Fruit fly (Drosophila melanogaster) whole organism, embryonic: ENCODE data around the gene Syx4.

ENCODE experiments used
- Abd-B ChIP-seq: fragments of 200-800 bp; sonication (Bioruptor generic); optimal IDR thresholded peaks from 2 replicates; lab custom pipeline; 2018; ENCODE audit warnings: missing biosample characterization, mild to moderate bottlenecking, missing genetic modification characterization, moderate library complexity
- Adf1 ChIP-seq: fragments of 200-800 bp; sonication (Bioruptor generic); IDR thresholded peaks from 2 replicates; pipeline ENCODE4 v1.3.6; 2022; ENCODE audit warnings: missing biosample characterization, missing genetic modification characterization
- Atf-2 ChIP-seq: fragments of 200-800 bp; sonication (Bioruptor generic); optimal IDR thresholded peaks from 2 replicates; lab custom pipeline; 2016; ENCODE audit warnings: missing biosample characterization, missing genetic modification characterization
- CG10543 ChIP-seq: fragments of 200-800 bp; sonication (Bioruptor generic); optimal IDR thresholded peaks from 3 replicates; lab custom pipeline; 2017; ENCODE audit warnings: missing biosample characterization, mild to moderate bottlenecking, missing genetic modification characterization, moderate library complexity
- CG11085 ChIP-seq: fragments of 200-800 bp; sonication (Bioruptor generic); IDR thresholded peaks from 2 replicates; pipeline ENCODE4 v1.3.6; 2022; ENCODE audit warnings: missing biosample characterization, missing genetic modification characterization
- CG11247 ChIP-seq: fragments of 200-800 bp; sonication (Bioruptor generic); IDR thresholded peaks from 2 replicates; pipeline ENCODE4 v1.3.6; 2022; ENCODE audit warnings: missing biosample characterization, missing genetic modification characterization
- CG12299 ChIP-seq: fragments of 200-800 bp; sonication (Bioruptor generic); optimal IDR thresholded peaks from 2 replicates; lab custom pipeline; 2018; ENCODE audit warnings: missing biosample characterization, mild to moderate bottlenecking, missing genetic modification characterization
- CG12744 ChIP-seq: fragments of 200-800 bp; sonication (Bioruptor generic); optimal IDR thresholded peaks from 2 replicates; lab custom pipeline; 2016; ENCODE audit warnings: missing biosample characterization, missing genetic modification characterization
- CG15011 ChIP-seq: fragments of 200-800 bp; sonication (Bioruptor generic); optimal IDR thresholded peaks from 3 replicates; lab custom pipeline; 2018; ENCODE audit warnings: missing biosample characterization, mild to moderate bottlenecking, missing genetic modification characterization
- CG1603 ChIP-seq: fragments of 200-800 bp; sonication (Bioruptor generic); optimal IDR thresholded peaks from 2 replicates; lab custom pipeline; 2019; ENCODE audit warnings: missing biosample characterization, mild to moderate bottlenecking, missing genetic modification characterization, moderate library complexity
- CG17186 ChIP-seq: fragments of 200-800 bp; sonication (Bioruptor generic); optimal IDR thresholded peaks from 3 replicates; lab custom pipeline; 2017; ENCODE audit warnings: missing biosample characterization, missing genetic modification reagents, missing genetic modification characterization
- CG17328 ChIP-seq: fragments of 200-800 bp; sonication (Bioruptor generic); IDR thresholded peaks from 2 replicates; pipeline ENCODE4 v1.3.6; 2022; ENCODE audit warnings: missing biosample characterization, missing genetic modification characterization
- CG17829 ChIP-seq: fragments of 200-800 bp; optimal IDR thresholded peaks from 2 replicates; lab custom pipeline; 2019; ENCODE audit warnings: missing biosample characterization, mild to moderate bottlenecking, missing genetic modification characterization, moderate library complexity
- CG2202 ChIP-seq: fragments of 200-800 bp; sonication (Bioruptor generic); optimal IDR thresholded peaks from 2 replicates; lab custom pipeline; 2018; ENCODE audit warnings: missing biosample characterization, mild to moderate bottlenecking, missing genetic modification characterization
- CG31224 ChIP-seq: fragments of 200-800 bp; sonication (Bioruptor generic); IDR thresholded peaks from 2 replicates; pipeline ENCODE4 v1.3.6; 2022; ENCODE audit warnings: missing biosample characterization, missing genetic modification characterization
- CG4730 ChIP-seq: fragments of 200-800 bp; sonication (Bioruptor generic); IDR thresholded peaks from 2 replicates; pipeline ENCODE4 v1.3.6; 2022; ENCODE audit warnings: missing biosample characterization, missing genetic modification characterization
- CG4854 ChIP-seq: fragments of 200-800 bp; sonication (Bioruptor generic); optimal IDR thresholded peaks from 2 replicates; lab custom pipeline; 2016; ENCODE audit warnings: missing biosample characterization, missing genetic modification characterization, inconsistent platforms
- CG6854 ChIP-seq: fragments of 200-800 bp; sonication (Bioruptor generic); optimal IDR thresholded peaks from 3 replicates; lab custom pipeline; 2017; ENCODE audit warnings: missing biosample characterization, mild to moderate bottlenecking, missing genetic modification characterization
- CG8359 ChIP-seq: fragments of 200-800 bp; sonication (Bioruptor generic); optimal IDR thresholded peaks from 2 replicates; lab custom pipeline; 2017; ENCODE audit warnings: missing biosample characterization, mild to moderate bottlenecking, missing genetic modification characterization, borderline replicate concordance
- CrebB ChIP-seq: fragments of 200-800 bp; sonication (Bioruptor generic); optimal IDR thresholded peaks from 3 replicates; lab custom pipeline; 2018; ENCODE audit warnings: missing biosample characterization, mild to moderate bottlenecking, missing genetic modification characterization
- D ChIP-seq, 2 experiments: fragments of 200-800 bp in 1 of 2; fragments of >200 bp in 1 of 2; sonication (Bioruptor generic) in 1 of 2; optimal IDR thresholded peaks; 2 replicates in 1 of 2; 3 replicates in 1 of 2; lab custom pipeline; 2017; ENCODE audit warnings: mild to moderate bottlenecking in 1 of 2, missing biosample characterization in 1 of 2, missing genetic modification characterization in 1 of 2, missing genetic modification reagents in 1 of 2
- Dll ChIP-seq: fragments of 200-800 bp; sonication (Bioruptor generic); IDR thresholded peaks from 4 replicates; pipeline ENCODE4 v1.3.6; 2022; ENCODE audit warnings: missing biosample characterization, missing genetic modification characterization; ENCODE audit not compliant: partially characterized antibody
- Doc2 ChIP-seq: fragments of 200-800 bp; sonication (Bioruptor generic); IDR thresholded peaks from 2 replicates; pipeline ENCODE4 v1.3.6; 2022; ENCODE audit warnings: missing biosample characterization, missing genetic modification characterization
- Dref ChIP-seq: fragments of 200-800 bp; sonication (Bioruptor generic); IDR thresholded peaks from 2 replicates; pipeline ENCODE4 v1.3.6; 2022; ENCODE audit warnings: missing biosample characterization, missing genetic modification characterization
- Fer3 ChIP-seq: fragments of 200-800 bp; sonication (Bioruptor generic); optimal IDR thresholded peaks from 2 replicates; lab custom pipeline; 2018; ENCODE audit warnings: missing biosample characterization, mild to moderate bottlenecking, missing genetic modification characterization, moderate library complexity
- HHEX ChIP-seq: fragments of 200-800 bp; sonication (Bioruptor generic); optimal IDR thresholded peaks from 3 replicates; lab custom pipeline; 2017; ENCODE audit warnings: missing biosample characterization, mild to moderate bottlenecking, missing genetic modification characterization, missing genetic modification reagents
- Hr39 ChIP-seq: fragments of >200 bp; optimal IDR thresholded peaks from 2 replicates; lab custom pipeline; 2017
- Jarid2 ChIP-seq: fragments of 200-800 bp; sonication (Bioruptor generic); optimal IDR thresholded peaks from 3 replicates; lab custom pipeline; 2017; ENCODE audit warnings: mild to moderate bottlenecking, missing biosample characterization, missing genetic modification reagents, missing genetic modification characterization
- NFAT ChIP-seq: fragments of 200-800 bp; sonication (Bioruptor generic); IDR thresholded peaks from 2 replicates; pipeline ENCODE4 v1.3.6; 2022; ENCODE audit warnings: missing biosample characterization, missing genetic modification characterization
- Nf-YB ChIP-seq: fragments of 200-800 bp; sonication (Bioruptor generic); optimal IDR thresholded peaks from 3 replicates; lab custom pipeline; 2019; ENCODE audit warnings: missing biosample characterization, mild to moderate bottlenecking, missing genetic modification characterization, moderate library complexity
- Rx ChIP-seq: fragments of 200-800 bp; sonication (Bioruptor generic); IDR thresholded peaks from 2 replicates; pipeline ENCODE4 v1.3.6; 2022; ENCODE audit warnings: missing biosample characterization, missing genetic modification characterization
- Taf1 ChIP-seq: fragments of 200-800 bp; sonication (Bioruptor generic); IDR thresholded peaks from 2 replicates; pipeline ENCODE4 v1.3.6; 2022; ENCODE audit warnings: missing biosample characterization, missing genetic modification characterization
- Trl ChIP-seq, 3 experiments: fragments of >200 bp in 2 of 3; fragments of 200-800 bp in 1 of 3; sonication (Bioruptor generic) in 1 of 3; optimal IDR thresholded peaks; 2 replicates in 1 of 3; 3 replicates in 2 of 3; lab custom pipeline; 2016 to 2017; ENCODE audit warnings: missing biosample characterization in 1 of 3, missing genetic modification characterization in 1 of 3
- btn ChIP-seq: fragments of 200-800 bp; sonication (Bioruptor generic); optimal IDR thresholded peaks from 2 replicates; lab custom pipeline; 2016; ENCODE audit warnings: missing biosample characterization, missing genetic modification characterization
- cas ChIP-seq: fragments of 200-800 bp; sonication (Bioruptor generic); IDR thresholded peaks from 2 replicates; pipeline ENCODE4 v1.3.6; 2022; ENCODE audit warnings: missing biosample characterization, missing genetic modification characterization
- cg ChIP-seq: fragments of 200-800 bp; sonication (Bioruptor generic); optimal IDR thresholded peaks from 3 replicates; lab custom pipeline; 2019; ENCODE audit warnings: missing biosample characterization, mild to moderate bottlenecking, missing genetic modification characterization, moderate library complexity
- cwo ChIP-seq: fragments of 200-800 bp; sonication (Bioruptor generic); optimal IDR thresholded peaks from 3 replicates; lab custom pipeline; 2017; ENCODE audit warnings: missing biosample characterization, missing genetic modification characterization, mild to moderate bottlenecking, moderate library complexity, missing genetic modification reagents
- dysf ChIP-seq: fragments of 200-800 bp; sonication (Bioruptor generic); IDR thresholded peaks from 3 replicates; pipeline ENCODE4 v1.3.6; 2022; ENCODE audit warnings: missing biosample characterization, missing genetic modification characterization
- en ChIP-seq: fragments of 200-800 bp; sonication (Bioruptor generic); optimal IDR thresholded peaks from 2 replicates; lab custom pipeline; 2016; ENCODE audit warnings: missing biosample characterization, missing genetic modification characterization
- grau ChIP-seq: fragments of 200-800 bp; optimal IDR thresholded peaks from 3 replicates; lab custom pipeline; 2019; ENCODE audit warnings: missing biosample characterization, mild to moderate bottlenecking, missing genetic modification characterization, moderate library complexity
- lmd ChIP-seq: fragments of 200-800 bp; sonication (Bioruptor generic); IDR thresholded peaks from 2 replicates; pipeline ENCODE4 v1.3.6; 2022; ENCODE audit warnings: missing biosample characterization, missing genetic modification characterization
- maf-S ChIP-seq: fragments of 200-800 bp; sonication (Bioruptor generic); optimal IDR thresholded peaks from 2 replicates; lab custom pipeline; 2016; ENCODE audit warnings: missing biosample characterization, missing genetic modification characterization
- nau ChIP-seq: fragments of 200-800 bp; sonication (Bioruptor generic); optimal IDR thresholded peaks from 3 replicates; lab custom pipeline; 2017; ENCODE audit warnings: missing biosample characterization, mild to moderate bottlenecking, missing genetic modification characterization, missing genetic modification reagents
- pan ChIP-seq, 4 experiments: fragments of >200 bp in 3 of 4; fragments of 200-800 bp in 1 of 4; sonication (Bioruptor generic) in 1 of 4; optimal IDR thresholded peaks in 3 of 4; IDR thresholded peaks in 1 of 4; 2 replicates each; pipeline versions ENCODE4 v1.3.6 to Lab custom; 2017 to 2022; ENCODE audit warnings: missing biosample characterization in 2 of 4, missing genetic modification characterization in 2 of 4, mixed read lengths in 1 of 4
- pita ChIP-seq: fragments of 200-800 bp; sonication (Bioruptor generic); optimal IDR thresholded peaks from 2 replicates; lab custom pipeline; 2017; ENCODE audit warnings: missing biosample characterization, mild to moderate bottlenecking, missing genetic modification characterization
- ro ChIP-seq: fragments of 200-800 bp; sonication (Bioruptor generic); IDR thresholded peaks from 2 replicates; pipeline ENCODE4 v1.3.6; 2022; ENCODE audit warnings: missing biosample characterization, missing genetic modification characterization
- salm ChIP-seq: fragments of 200-800 bp; sonication (Bioruptor generic); optimal IDR thresholded peaks from 2 replicates; lab custom pipeline; 2018; ENCODE audit warnings: missing biosample characterization, mild to moderate bottlenecking, missing genetic modification characterization
- stwl ChIP-seq: fragments of 200-800 bp; sonication (Bioruptor generic); optimal IDR thresholded peaks from 3 replicates; lab custom pipeline; 2018; ENCODE audit warnings: missing biosample characterization, mild to moderate bottlenecking, missing genetic modification characterization, moderate library complexity
- tin ChIP-seq: fragments of 200-800 bp; sonication (Bioruptor generic); optimal IDR thresholded peaks from 3 replicates; lab custom pipeline; 2016; ENCODE audit warnings: missing biosample characterization, missing genetic modification characterization
- zen2 ChIP-seq: fragments of 200-800 bp; sonication (Bioruptor generic); IDR thresholded peaks from 3 replicates; pipeline ENCODE4 v1.3.6; 2022; ENCODE audit warnings: missing biosample characterization, missing genetic modification characterization; ENCODE audit not compliant: partially characterized antibody

Syx4 gene

DNA sequence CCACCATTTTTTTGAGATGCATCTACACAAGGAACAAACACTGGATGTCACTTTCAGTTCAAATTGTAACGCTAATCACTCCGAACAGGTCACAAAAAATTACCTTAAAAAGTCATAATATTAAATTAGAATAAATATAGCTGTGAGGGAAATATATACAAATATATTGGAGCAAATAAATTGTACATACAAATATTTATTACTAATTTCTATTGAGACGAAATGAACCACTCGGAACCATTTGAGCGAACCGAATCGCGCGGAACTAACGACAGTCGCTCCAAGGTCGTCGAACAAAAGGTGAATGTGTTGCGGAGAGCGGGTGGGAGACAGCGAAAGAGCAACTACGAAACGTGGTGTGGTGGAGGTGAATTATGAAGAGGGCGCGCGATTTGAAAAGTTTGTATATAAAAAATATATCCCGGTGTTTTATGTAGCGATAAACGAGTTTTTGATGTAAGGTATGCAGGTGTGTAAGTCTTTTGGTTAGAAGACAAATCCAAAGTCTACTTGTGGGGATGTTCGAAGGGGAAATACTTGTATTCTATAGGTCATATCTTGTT, 46.3 kb upstream of the Syx4 start, which contains the start of gene CG32795 (continued):
- TF ChIP-seq Adf1 (no peak), maf-S (GFP tag; lab: Kevin White, UChicago) (no peak), CG4730 (no peak), CG12744 (GFP tag; lab: Kevin White, UChicago) (no peak), CG17186 (GFP tag; lab: Kevin White, UChicago) (no peak), CG31224 (no peak), Doc2 (GFP tag; lab: Robert Waterston, UW) (no peak), Atf-2 (GFP tag; lab: Kevin White, UChicago) (no peak), en (GFP tag; lab: Kevin White, UChicago) (no peak), CG11085 (GFP tag; lab: Robert Waterston, UW) (no peak), HHEX (GFP tag; lab: Kevin White, UChicago) (no peak), CG15011 (GFP tag; lab: Kevin White, UChicago) (no peak), Taf1 (GFP tag; lab: Robert Waterston, UW) (no peak), CG17829 (peak; percentile 35), CG6854 (GFP tag; lab: Kevin White, UChicago) (no peak), cwo (GFP tag; lab: Kevin White, UChicago) (peak; percentile 1), salm (no peak), Nf-YB (peak; percentile 33), Hr39 (lab: Kevin White, UChicago) (no peak), CG4854 (no peak), CG11247 (GFP tag; lab: Robert Waterston, UW) (no peak), Abd-B (GFP tag; lab: Kevin White, UChicago) (no peak), Dref (GFP tag; lab: Robert Waterston, UW) (no peak), pan (optimal IDR thresholded peaks at IDR 0.05; lab: Kevin White, UChicago) (no peak), pan (GFP tag; optimal IDR thresholded peaks at IDR 0.05 in 1 of 2, IDR thresholded peaks at IDR 0.05 in 1 of 2) (no peak), CG2202 (no peak), dysf (GFP tag; lab: Robert Waterston, UW) (no peak), zen2 (peak; percentile 74; the same call in 2 of the 3 replicates), ro (GFP tag; lab: Robert Waterston, UW) (no peak), tin (GFP tag; lab: Kevin White, UChicago) (no peak), cg (no peak), nau (GFP tag; lab: Kevin White, UChicago) (no peak), CG17328 (no peak), CG12299 (no peak), CrebB (tag; lab: Kevin White, UChicago) (no peak), Dll (GFP tag; lab: Robert Waterston, UW) (no peak), Trl (optimal IDR thresholded peaks at IDR 0.05; lab: Kevin White, UChicago) (peak in 1 of 2 experiments; percentile 77), Trl (GFP tag; optimal IDR thresholded peaks at IDR 0.05; lab: Kevin White, UChicago) (no peak), CG8359 (GFP tag; lab: Kevin White, UChicago) (no peak), grau (tag; lab: Kevin White, UChicago) (peak; percentile 39), Fer3 (tag; lab: Kevin White, UChicago) (no peak), pita (no peak), D (optimal IDR thresholded peaks at IDR 0.05; lab: Kevin White, UChicago) (no peak), D (GFP tag; optimal IDR thresholded peaks at IDR 0.05; lab: Kevin White, UChicago) (no peak), btn (no peak), NFAT (no peak), CG1603 (tag; lab: Kevin White, UChicago) (no peak), lmd (no peak), stwl (peak; percentile 77), Jarid2 (no peak), cas (GFP tag; lab: Robert Waterston, UW) (no peak), Rx (no peak), CG10543 (peak; percentile 53)
